Fruit fly (Drosophila melanogaster) whole organism, embryonic: Measurements from ENCODE around the gene CG12992.

Experiments
- Ada2b ChIP-seq: fragments of 200-800 bp; sonication (Bioruptor generic); IDR thresholded peaks from 2 replicates; pipeline ENCODE4 v1.3.6; 2022; ENCODE audit warnings: missing biosample characterization, missing genetic modification characterization
- B-H1 ChIP-seq: fragments of 200-800 bp; sonication (Bioruptor generic); IDR thresholded peaks from 3 replicates; pipeline ENCODE4 v1.3.6; 2022; ENCODE audit warnings: missing biosample characterization, missing genetic modification characterization
- Blimp-1 ChIP-seq: fragments of 200-800 bp; sonication (Bioruptor generic); optimal IDR thresholded peaks from 3 replicates; lab custom pipeline; 2018; ENCODE audit warnings: missing biosample characterization, missing genetic modification characterization, mild to moderate bottlenecking, moderate library complexity, missing genetic modification reagents
- CG10321 ChIP-seq: fragments of 200-800 bp; sonication (Bioruptor generic); IDR thresholded peaks from 2 replicates; pipeline ENCODE4 v1.3.6; 2022; ENCODE audit warnings: missing biosample characterization, missing genetic modification characterization
- CG10565 ChIP-seq: fragments of 200-800 bp; sonication (Bioruptor generic); optimal IDR thresholded peaks from 3 replicates; lab custom pipeline; 2016; ENCODE audit warnings: missing biosample characterization, mild to moderate bottlenecking, missing genetic modification characterization
- CG12744 ChIP-seq: fragments of 200-800 bp; sonication (Bioruptor generic); optimal IDR thresholded peaks from 2 replicates; lab custom pipeline; 2016; ENCODE audit warnings: missing biosample characterization, missing genetic modification characterization
- CG13424 ChIP-seq: fragments of 200-800 bp; sonication (Bioruptor generic); optimal IDR thresholded peaks from 2 replicates; lab custom pipeline; 2019; ENCODE audit warnings: missing biosample characterization, mild to moderate bottlenecking, missing genetic modification characterization, moderate library complexity
- CG13624 ChIP-seq: fragments of 200-800 bp; sonication (Bioruptor generic); optimal IDR thresholded peaks from 2 replicates; lab custom pipeline; 2016; ENCODE audit warnings: missing biosample characterization, missing genetic modification characterization
- CG14710 ChIP-seq: fragments of 200-800 bp; sonication (Bioruptor generic); optimal IDR thresholded peaks from 3 replicates; lab custom pipeline; 2019; ENCODE audit warnings: missing biosample characterization, mild to moderate bottlenecking, missing genetic modification characterization, moderate library complexity
- CG17912 ChIP-seq: fragments of 200-800 bp; sonication (Bioruptor generic); optimal IDR thresholded peaks from 2 replicates; lab custom pipeline; 2018; ENCODE audit warnings: missing biosample characterization, mild to moderate bottlenecking, missing genetic modification characterization
- CG2199 ChIP-seq: fragments of 200-800 bp; sonication (Bioruptor generic); IDR thresholded peaks from 3 replicates; pipeline ENCODE4 v1.3.6; 2022; ENCODE audit warnings: missing biosample characterization, missing genetic modification characterization
- CG2678 ChIP-seq: fragments of 200-800 bp; sonication (Bioruptor generic); optimal IDR thresholded peaks from 3 replicates; lab custom pipeline; 2019; ENCODE audit warnings: missing biosample characterization, mild to moderate bottlenecking, missing genetic modification characterization, moderate library complexity
- CG31441 ChIP-seq: fragments of 200-800 bp; sonication (Bioruptor generic); IDR thresholded peaks from 2 replicates; pipeline ENCODE4 v1.3.6; 2022; ENCODE audit warnings: missing biosample characterization, missing genetic modification characterization
- CG3281 ChIP-seq: fragments of 200-800 bp; sonication (Bioruptor generic); optimal IDR thresholded peaks from 3 replicates; lab custom pipeline; 2017; ENCODE audit warnings: missing biosample characterization, mild to moderate bottlenecking, missing genetic modification characterization
- CG34376 ChIP-seq: fragments of 200-800 bp; sonication (Bioruptor generic); optimal IDR thresholded peaks from 2 replicates; lab custom pipeline; 2018; ENCODE audit warnings: missing biosample characterization, mild to moderate bottlenecking, missing genetic modification characterization
- CG4360 ChIP-seq: fragments of 200-800 bp; sonication (Bioruptor generic); IDR thresholded peaks from 2 replicates; pipeline ENCODE4 v1.3.6; 2022; ENCODE audit warnings: missing biosample characterization, missing genetic modification characterization
- CG6813 ChIP-seq: fragments of 200-800 bp; sonication (Bioruptor generic); optimal IDR thresholded peaks from 2 replicates; lab custom pipeline; 2017; ENCODE audit warnings: missing biosample characterization, missing genetic modification characterization, mild to moderate bottlenecking, moderate library complexity, missing genetic modification reagents
- CG9932 ChIP-seq: fragments of 200-800 bp; sonication (Bioruptor generic); IDR thresholded peaks from 2 replicates; pipeline ENCODE4 v1.3.6; 2022; ENCODE audit warnings: missing biosample characterization, missing genetic modification characterization
- Dad ChIP-seq: fragments of 200-800 bp; sonication (Bioruptor generic); optimal IDR thresholded peaks from 3 replicates; lab custom pipeline; 2016; ENCODE audit warnings: missing biosample characterization, missing genetic modification characterization
- Eip74EF ChIP-seq, 2 experiments: fragments of 200-800 bp in 1 of 2; fragments of >200 bp in 1 of 2; sonication (Bioruptor generic) in 1 of 2; optimal IDR thresholded peaks; 2 replicates each; lab custom pipeline; 2017 to 2019; ENCODE audit warnings: missing biosample characterization in 2 of 2, missing genetic modification characterization in 2 of 2, mild to moderate bottlenecking in 1 of 2, moderate library complexity in 1 of 2
- HHEX ChIP-seq: fragments of 200-800 bp; sonication (Bioruptor generic); optimal IDR thresholded peaks from 3 replicates; lab custom pipeline; 2017; ENCODE audit warnings: missing biosample characterization, mild to moderate bottlenecking, missing genetic modification characterization, missing genetic modification reagents
- Ptx1 ChIP-seq: fragments of 200-800 bp; sonication (Bioruptor generic); IDR thresholded peaks from 2 replicates; pipeline ENCODE4 v1.3.6; 2022; ENCODE audit warnings: missing biosample characterization, missing genetic modification characterization
- Rx ChIP-seq: fragments of 200-800 bp; sonication (Bioruptor generic); IDR thresholded peaks from 2 replicates; pipeline ENCODE4 v1.3.6; 2022; ENCODE audit warnings: missing biosample characterization, missing genetic modification characterization
- al ChIP-seq: fragments of 200-800 bp; sonication (Bioruptor generic); IDR thresholded peaks from 2 replicates; pipeline ENCODE4 v1.3.6; 2022; ENCODE audit warnings: missing biosample characterization, missing genetic modification characterization
- bab2 ChIP-seq: fragments of 200-800 bp; sonication (Bioruptor generic); optimal IDR thresholded peaks from 2 replicates; lab custom pipeline; 2016; ENCODE audit warnings: missing biosample characterization, missing genetic modification characterization
- bsh ChIP-seq, 2 experiments: fragments of 200-800 bp; sonication (Bioruptor generic); optimal IDR thresholded peaks; 2 replicates each; lab custom pipeline; 2017 to 2018; ENCODE audit warnings: mild to moderate bottlenecking in 2 of 2, missing biosample characterization in 2 of 2, missing genetic modification characterization in 2 of 2, moderate library complexity in 1 of 2
- btn ChIP-seq: fragments of 200-800 bp; sonication (Bioruptor generic); optimal IDR thresholded peaks from 2 replicates; lab custom pipeline; 2016; ENCODE audit warnings: missing biosample characterization, missing genetic modification characterization
- caup ChIP-seq: fragments of 200-800 bp; sonication (Bioruptor generic); optimal IDR thresholded peaks from 3 replicates; lab custom pipeline; 2017; ENCODE audit warnings: missing biosample characterization, mild to moderate bottlenecking, missing genetic modification characterization, moderate library complexity; ENCODE audit not compliant: severe bottlenecking
- danr ChIP-seq: fragments of 200-800 bp; sonication (Bioruptor generic); IDR thresholded peaks from 2 replicates; pipeline ENCODE4 v1.3.6; 2022; ENCODE audit warnings: missing biosample characterization, missing genetic modification characterization
- gfzf ChIP-seq: fragments of 200-800 bp; sonication (Bioruptor generic); optimal IDR thresholded peaks from 2 replicates; lab custom pipeline; 2016; ENCODE audit warnings: missing biosample characterization, mild to moderate bottlenecking, missing genetic modification characterization, moderate library complexity
- ham ChIP-seq: fragments of 200-800 bp; sonication (Bioruptor generic); IDR thresholded peaks from 2 replicates; pipeline ENCODE4 v1.3.6; 2022; ENCODE audit warnings: missing biosample characterization, missing genetic modification characterization
- hbn ChIP-seq: fragments of 200-800 bp; sonication (Bioruptor generic); IDR thresholded peaks from 2 replicates; pipeline ENCODE4 v1.3.6; 2022; ENCODE audit warnings: missing biosample characterization, missing genetic modification characterization; ENCODE audit not compliant: partially characterized antibody
- otp ChIP-seq: fragments of 200-800 bp; sonication (Bioruptor generic); IDR thresholded peaks from 3 replicates; pipeline ENCODE4, ENCODE4 v1.3.6; 2022; ENCODE audit warnings: missing biosample characterization, missing genetic modification characterization
- pfk ChIP-seq: fragments of 200-800 bp; sonication (Bioruptor generic); optimal IDR thresholded peaks from 2 replicates; lab custom pipeline; 2018; ENCODE audit warnings: missing biosample characterization, mild to moderate bottlenecking, missing genetic modification characterization, moderate library complexity
- prd ChIP-seq, 3 experiments: fragments of >200 bp in 2 of 3; fragments of 200-800 bp in 1 of 3; sonication (Bioruptor generic) in 1 of 3; optimal IDR thresholded peaks in 2 of 3; IDR thresholded peaks in 1 of 3; 2 replicates in 2 of 3; 3 replicates in 1 of 3; pipeline versions ENCODE4 v1.3.6 to Lab custom; 2017 to 2022; ENCODE audit warnings: missing biosample characterization in 1 of 3, missing genetic modification characterization in 1 of 3
- psq ChIP-seq: fragments of 200-800 bp; sonication (Bioruptor generic); optimal IDR thresholded peaks from 2 replicates; lab custom pipeline; 2017; ENCODE audit warnings: missing biosample characterization, missing genetic modification characterization
- repo ChIP-seq: fragments of 200-800 bp; sonication (Bioruptor generic); optimal IDR thresholded peaks from 2 replicates; lab custom pipeline; 2016; ENCODE audit warnings: missing biosample characterization, missing genetic modification characterization
- sens-2 ChIP-seq: fragments of 200-800 bp; sonication (Bioruptor generic); IDR thresholded peaks from 2 replicates; pipeline ENCODE4 v1.3.6; 2022; ENCODE audit warnings: missing biosample characterization, missing genetic modification characterization
- slp2 ChIP-seq: fragments of 200-800 bp; sonication (Bioruptor generic); optimal IDR thresholded peaks from 2 replicates; lab custom pipeline; 2016; ENCODE audit warnings: missing biosample characterization, missing genetic modification characterization
- so ChIP-seq: fragments of 200-800 bp; sonication (Bioruptor generic); IDR thresholded peaks from 3 replicates; pipeline ENCODE4 v1.3.6; 2022; ENCODE audit warnings: missing biosample characterization, missing genetic modification characterization
- sqz ChIP-seq: fragments of 200-800 bp; sonication (Bioruptor generic); optimal IDR thresholded peaks from 3 replicates; lab custom pipeline; 2018; ENCODE audit warnings: missing biosample characterization, mild to moderate bottlenecking, missing genetic modification characterization

Gene CG12992

DNA sequence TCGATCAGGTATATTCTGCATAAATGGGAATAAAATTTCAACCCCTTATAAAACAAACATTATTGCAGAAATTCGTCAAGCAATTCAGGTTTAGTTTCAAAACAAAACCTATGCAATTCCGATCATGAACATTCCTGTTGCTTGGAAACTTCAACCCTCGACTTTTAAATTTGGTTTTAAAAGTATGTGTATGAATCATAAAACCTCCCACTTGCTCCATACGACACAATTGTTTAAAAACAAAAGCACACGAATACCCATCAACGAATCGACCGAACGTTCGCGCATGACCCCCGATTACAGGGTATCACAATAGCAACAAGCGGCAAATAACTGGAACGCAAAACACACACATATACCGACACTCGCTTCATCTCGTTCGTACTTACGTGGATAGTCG is 10.5 kb upstream of the CG12992 start (continued):
- no peak for TF ChIP-seq CG31441 (GFP tag; lab: Robert Waterston, UW)
- no peak for TF ChIP-seq CG12744 (GFP tag; lab: Kevin White, UChicago)
- no peak for TF ChIP-seq psq
- TF ChIP-seq CG34376: no peak
- TF ChIP-seq Blimp-1 (GFP tag; lab: Kevin White, UChicago): no peak
- TF ChIP-seq pfk: no peak
- TF ChIP-seq CG14710: peak; percentile 16
- no peak for TF ChIP-seq Dad (GFP tag; lab: Kevin White, UChicago)
- no peak for TF ChIP-seq ham (GFP tag; lab: Robert Waterston, UW)
- no peak for TF ChIP-seq CG6813
- peak; percentile 34 for TF ChIP-seq CG2678
- TF ChIP-seq btn: no peak
- TF ChIP-seq al (GFP tag; lab: Robert Waterston, UW): no peak
- TF ChIP-seq otp (GFP tag; lab: Robert Waterston, UW): peak; percentile 55; the same call in 1 of the 3 replicates
- TF ChIP-seq so (GFP tag; lab: Robert Waterston, UW): no peak
- no peak for TF ChIP-seq CG2199
- TF ChIP-seq B-H1 (GFP tag; lab: Robert Waterston, UW): no peak
- no peak for TF ChIP-seq caup (GFP tag; lab: Kevin White, UChicago)
- TF ChIP-seq repo (GFP tag; lab: Kevin White, UChicago): no peak
- TF ChIP-seq bsh (GFP tag; optimal IDR thresholded peaks at IDR 0.05; lab: Kevin White, UChicago): peak; percentile 27
- TF ChIP-seq bab2: peak; percentile 20
- TF ChIP-seq CG9932 (GFP tag; lab: Robert Waterston, UW): 0 out of 2 replicates have a peak, but pooled peaks have one; percentile 27
- no peak for TF ChIP-seq sens-2 (GFP tag; lab: Robert Waterston, UW)
- TF ChIP-seq Eip74EF (GFP tag; optimal IDR thresholded peaks at IDR 0.05; lab: Kevin White, UChicago): no peak
- TF ChIP-seq CG13424 (tag; lab: Kevin White, UChicago): peak; percentile 11
- TF ChIP-seq prd (optimal IDR thresholded peaks at IDR 0.05; lab: Kevin White, UChicago): no peak
- TF ChIP-seq prd (GFP tag; IDR thresholded peaks at IDR 0.05; lab: Robert Waterston, UW): peak; percentile 42; the same call in 2 of the 3 replicates
- no peak for TF ChIP-seq CG3281 (GFP tag; lab: Kevin White, UChicago)
- TF ChIP-seq CG10321 (GFP tag; lab: Robert Waterston, UW): 0 out of 2 replicates have a peak, but pooled peaks have one; percentile 13
- peak; percentile 35; the same call in 1 of the 2 replicates for TF ChIP-seq Ptx1 (GFP tag; lab: Robert Waterston, UW)
- TF ChIP-seq slp2: peak; percentile 6
- TF ChIP-seq HHEX (GFP tag; lab: Kevin White, UChicago): no peak
- no peak for TF ChIP-seq sqz
- TF ChIP-seq gfzf (GFP tag; lab: Kevin White, UChicago): no peak
- no peak for TF ChIP-seq danr (GFP tag; lab: Robert Waterston, UW)
- no peak for TF ChIP-seq hbn (GFP tag; lab: Robert Waterston, UW)
- peak; percentile 39; the same call in 1 of the 2 replicates for TF ChIP-seq Ada2b (GFP tag; lab: Robert Waterston, UW)
- TF ChIP-seq CG4360 (GFP tag; lab: Robert Waterston, UW): no peak
- TF ChIP-seq CG13624 (GFP tag; lab: Kevin White, UChicago): no peak
- no peak for TF ChIP-seq Rx
- TF ChIP-seq CG17912: no peak
- no peak for TF ChIP-seq CG10565 (GFP tag; lab: Kevin White, UChicago)
